Fruit fly (Drosophila melanogaster): Measurements from ENCODE around the gene CG40439.
"Not testable (repeated sequence)": the region's sequence is repeated elsewhere in the genome, so short reads cannot be mapped to it uniquely, and the experiment has no call there.

DNA sequence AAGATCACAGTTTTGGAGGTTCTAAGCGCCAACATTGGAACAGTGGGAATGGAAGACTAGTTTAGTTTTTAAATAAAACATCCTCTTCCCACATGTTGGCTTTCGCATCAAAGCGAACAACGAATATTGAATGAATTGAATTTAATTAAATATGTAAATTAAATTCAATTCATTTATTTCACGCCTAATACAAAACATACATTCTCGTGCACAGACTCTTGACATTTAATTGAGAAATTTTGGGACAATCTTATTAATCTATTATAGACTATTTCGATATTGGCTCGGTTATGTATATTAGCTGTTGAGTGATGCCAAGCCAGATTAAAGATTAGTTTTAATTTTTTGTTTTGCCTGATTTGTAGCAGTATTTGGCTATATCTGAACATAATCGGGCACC lies at the start of gene CG40439:
- not testable (repeated sequence) for TF ChIP-seq psq, Myc, Sin3A, insv, h, ttk (optimal IDR thresholded peaks at IDR 0.05)

Measured in Kc167 (cell line).